Fruit fly (Drosophila melanogaster) S2 (cell line): Measurements from ENCODE around the gene CG42660.
A peak's percentile ranks its signal among the peaks of the same experiment; 100 is the strongest.

Source experiments
- CG8478 ChIP-seq: fragments of >200 bp; optimal IDR thresholded peaks from 2 replicates; lab custom pipeline; 2018
- CTCF ChIP-seq, 2 experiments: fragments of >200 bp; optimal IDR thresholded peaks; 2 replicates each; lab custom pipeline; 2018

dm6 chr3L:7510414-7511384, 45.4 kb downstream of the CG42660 start, which contains the start of gene CG7546:
- TF ChIP-seq CG8478 (lab: Kevin White, UChicago) (no peak), CTCF (optimal IDR thresholded peaks at IDR 0.05; lab: Kevin White, UChicago) (peak in 1 of 2 experiments; percentile 49)
